Fruit fly (Drosophila melanogaster) whole organism, wandering third instar larva: Measurements from ENCODE around the gene mldr.

Source experiments
- Abd-B ChIP-seq: fragments of >200 bp; optimal IDR thresholded peaks from 2 replicates; lab custom pipeline; 2017; ENCODE audit warnings: missing biosample characterization, missing genetic modification characterization
- CG32264 ChIP-seq: fragments of 200-800 bp; sonication (Bioruptor generic); optimal IDR thresholded peaks from 2 replicates; lab custom pipeline; 2016; ENCODE audit warnings: missing biosample characterization, missing genetic modification characterization
- GATAd ChIP-seq: sonication (Bioruptor generic); optimal IDR thresholded peaks from 2 replicates; lab custom pipeline; 2016; ENCODE audit warnings: missing biosample characterization, missing genetic modification characterization
- OdsH ChIP-seq: fragments of 200-800 bp; sonication (Bioruptor generic); optimal IDR thresholded peaks from 2 replicates; lab custom pipeline; 2016; ENCODE audit warnings: missing biosample characterization, mild to moderate bottlenecking, missing genetic modification characterization
- Vsx2 ChIP-seq: fragments of 200-300, 225-300 bp; sonication (Bioruptor generic); optimal IDR thresholded peaks from 2 replicates; lab custom pipeline; 2018; ENCODE audit warnings: missing biosample characterization, missing genetic modification characterization; ENCODE audit not compliant: partially characterized antibody
- br ChIP-seq: fragments of 200-800 bp; sonication (Bioruptor generic); optimal IDR thresholded peaks from 2 replicates; lab custom pipeline; 2016; ENCODE audit warnings: missing biosample characterization, missing genetic modification characterization
- dl ChIP-seq, 2 experiments: fragments of 175-275, 200-275 bp in 1 of 2; fragments of 200-275 bp in 1 of 2; sonication (Bioruptor generic); optimal IDR thresholded peaks; lab custom pipeline; 2018; ENCODE audit warnings: mild to moderate bottlenecking in 2 of 2, missing biosample characterization in 2 of 2, missing genetic modification characterization in 2 of 2, moderate library complexity in 2 of 2; ENCODE audit not compliant: partially characterized antibody in 2 of 2, insufficient read depth in 1 of 2
- dsf ChIP-seq: sonication (Bioruptor generic); optimal IDR thresholded peaks from 2 replicates; lab custom pipeline; 2016; ENCODE audit warnings: missing biosample characterization, missing genetic modification characterization, borderline replicate concordance
- ey ChIP-seq: fragments of 200-800 bp; sonication (Bioruptor generic); optimal IDR thresholded peaks from 2 replicates; lab custom pipeline; 2016; ENCODE audit warnings: missing biosample characterization, missing genetic modification characterization
- h ChIP-seq: fragments of 200-800 bp; sonication (Bioruptor generic); optimal IDR thresholded peaks from 3 replicates; lab custom pipeline; 2016; ENCODE audit warnings: missing biosample characterization, mild to moderate bottlenecking, missing genetic modification characterization
- pan ChIP-seq: fragments of >200 bp; optimal IDR thresholded peaks from 2 replicates; lab custom pipeline; 2017
- psq ChIP-seq: fragments of 200-800 bp; sonication (Bioruptor generic); optimal IDR thresholded peaks from 3 replicates; lab custom pipeline; 2017; ENCODE audit warnings: missing biosample characterization, mild to moderate bottlenecking, missing genetic modification characterization, moderate library complexity
- rgr ChIP-seq: fragments of 200-800 bp; sonication (Bioruptor generic); optimal IDR thresholded peaks from 3 replicates; lab custom pipeline; 2016; ENCODE audit warnings: missing biosample characterization, mild to moderate bottlenecking, missing genetic modification characterization

DNA sequence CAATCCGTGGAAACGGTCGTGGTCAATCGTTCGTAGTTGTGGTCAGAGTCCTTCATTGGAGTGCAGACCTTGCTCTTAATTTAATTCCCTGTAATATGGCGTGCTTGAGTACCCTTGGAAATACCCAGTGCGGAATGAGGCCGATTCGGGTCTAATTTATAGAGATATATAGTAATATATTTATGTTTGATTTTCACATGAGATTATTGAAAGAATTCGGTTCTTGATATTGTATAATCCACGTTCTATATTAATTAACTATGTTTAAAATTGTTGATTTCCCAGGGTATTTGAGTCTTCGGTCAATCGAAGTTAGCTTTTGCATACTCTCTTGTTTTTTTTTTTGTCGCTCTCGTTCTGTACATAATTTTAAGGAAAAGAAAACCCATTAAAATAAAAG, 52.2 kb downstream of the mldr start:
- TF ChIP-seq h (GFP tag; lab: Kevin White, UChicago) (peak; percentile 30), pan (lab: Kevin White, UChicago) (no peak), Vsx2 (GFP tag; lab: Kevin White, UChicago) (no peak), dl (GFP tag; optimal IDR thresholded peaks at IDR 0.05; lab: Kevin White, UChicago; ENCODE audit: insufficient read depth in 1 of 2, partially characterized antibody in 2 of 2) (no peak), Abd-B (GFP tag; lab: Kevin White, UChicago) (no peak), rgr (GFP tag; lab: Kevin White, UChicago) (no peak), dsf (GFP tag; lab: Kevin White, UChicago) (no peak), CG32264 (no peak), psq (GFP tag; lab: Kevin White, UChicago) (no peak), OdsH (GFP tag; lab: Kevin White, UChicago) (peak; percentile 22), br (no peak), GATAd (GFP tag; lab: Kevin White, UChicago) (no peak), ey (GFP tag; lab: Kevin White, UChicago) (no peak)
